Worm (Caenorhabditis elegans) whole organism, L4 larva: ENCODE data around the gene ZC443.2.

Source experiments
- dve-1 ChIP-seq: sonication (generic microtip); optimal IDR thresholded peaks from 2 replicates; lab custom pipeline; 2017; ENCODE audit warnings: antibody characterized with exemption, mild to moderate bottlenecking, missing genetic modification characterization, missing compliant biosample characterization; ENCODE audit not compliant: insufficient read depth
- nhr-28 ChIP-seq: fragments of 150-350 bp; optimal IDR thresholded peaks from 2 replicates; lab custom pipeline; 2014; ENCODE audit warnings: missing biosample characterization, missing genetic modification characterization

DNA sequence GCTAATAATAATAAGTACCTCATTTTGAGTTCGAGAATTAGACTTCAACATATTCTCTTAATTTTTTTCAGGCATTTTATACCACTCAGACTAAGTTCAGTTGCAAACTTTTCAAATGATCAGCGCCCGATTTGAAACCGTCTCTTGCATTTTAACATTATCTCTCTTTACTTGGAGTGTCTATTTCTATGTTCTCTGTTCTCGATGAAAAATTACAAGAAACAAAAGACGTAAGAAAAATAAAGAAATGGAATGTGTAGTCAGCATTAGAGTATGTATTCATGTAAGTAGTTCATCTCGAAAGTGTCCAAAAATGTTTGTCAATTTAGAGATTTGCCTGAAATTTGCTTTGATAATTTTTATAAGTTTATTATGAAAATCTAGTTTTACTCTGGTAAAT lies 10.8 kb downstream of the ZC443.2 start, which contains the start of gene ugt-3:
- no peak for TF ChIP-seq dve-1 (tag; lab: Kevin White, UChicago)
- no peak for TF ChIP-seq nhr-28 (tag; lab: Kevin White, UChicago)
